Worm (Caenorhabditis elegans): Measurements from ENCODE around the gene cng-2.

- TF ChIP-seq pqm-1 (tag; optimal IDR thresholded peaks at IDR 0.05) (no peak), ama-1 (optimal IDR thresholded peaks at IDR 0.05) (no peak), F10B5.3 (tag; optimal IDR thresholded peaks at IDR 0.05) (no peak), ceh-82 (tag; optimal IDR thresholded peaks at IDR 0.05) (no peak), dmd-6 (GFP tag; IDR thresholded peaks at IDR 0.05) (no peak), snpc-4 (tag; optimal IDR thresholded peaks at IDR 0.05) (no peak), nhr-25 (tag; optimal IDR thresholded peaks at IDR 0.05; ENCODE audit: borderline replicate concordance, insufficient read depth) (no peak), lin-39 (tag; optimal IDR thresholded peaks at IDR 0.05) (no peak), lir-3 (tag; optimal IDR thresholded peaks at IDR 0.05) (no peak), lin-38 (GFP tag; IDR thresholded peaks at IDR 0.05) (no peak), F49E8.2 (tag; optimal IDR thresholded peaks at IDR 0.05; ENCODE audit: borderline replicate concordance) (no peak), saeg-2 (GFP tag; IDR thresholded peaks at IDR 0.05) (no peak)
These were observed 15.3 kb downstream of the cng-2 start for ce11 chrIV:2052337-2052736.

Data from whole organism, L4 larva.